Fruit fly (Drosophila melanogaster): Measurements from ENCODE around the gene Tm1.

Tm1 gene

dm6 chr3R:15305246-15305645 lies 27.2 kb downstream of the Tm1 start:
- TF ChIP-seq usp (GFP tag; optimal IDR thresholded peaks at IDR 0.05) (no peak), pan (optimal IDR thresholded peaks at IDR 0.05) (no peak), CG8478 (optimal IDR thresholded peaks at IDR 0.05) (no peak), Dll (optimal IDR thresholded peaks at IDR 0.05) (no peak), EcR (GFP tag; optimal IDR thresholded peaks at IDR 0.05) (no peak), psq (optimal IDR thresholded peaks at IDR 0.05) (no peak)

- TF ChIP-seq EcR (GFP tag; optimal IDR thresholded peaks at IDR 0.05), result no peak
- no peak for TF ChIP-seq usp (GFP tag; optimal IDR thresholded peaks at IDR 0.05)
- no peak for TF ChIP-seq CG8478 (optimal IDR thresholded peaks at IDR 0.05)
- no peak for TF ChIP-seq psq (optimal IDR thresholded peaks at IDR 0.05)
- TF ChIP-seq Dll (optimal IDR thresholded peaks at IDR 0.05), result no peak
- TF ChIP-seq pan (optimal IDR thresholded peaks at IDR 0.05), result no peak
These were observed 31.9 kb downstream of the Tm1 start, which contains the start of gene Tm2 for dm6 chr3R:15309924-15310323. Gene Tm2 (plus strand): TSS chr3R:15310193.

- TF ChIP-seq EcR (GFP tag; optimal IDR thresholded peaks at IDR 0.05) (no peak), Dll (optimal IDR thresholded peaks at IDR 0.05) (no peak), pan (optimal IDR thresholded peaks at IDR 0.05) (no peak), CG8478 (optimal IDR thresholded peaks at IDR 0.05) (no peak), psq (optimal IDR thresholded peaks at IDR 0.05) (no peak), usp (GFP tag; optimal IDR thresholded peaks at IDR 0.05) (no peak)
These were observed 32.7 kb downstream of the Tm1 start for dm6 chr3R:15310695-15311094.

dm6 chr3R:15313836-15314235 lies 35.8 kb downstream of the Tm1 start:
- TF ChIP-seq pan (optimal IDR thresholded peaks at IDR 0.05) (no peak), CG8478 (optimal IDR thresholded peaks at IDR 0.05) (no peak), Dll (optimal IDR thresholded peaks at IDR 0.05) (no peak), usp (GFP tag; optimal IDR thresholded peaks at IDR 0.05) (no peak), psq (optimal IDR thresholded peaks at IDR 0.05) (no peak)

- TF ChIP-seq EcR (GFP tag; optimal IDR thresholded peaks at IDR 0.05), result no peak
- no peak for TF ChIP-seq psq (optimal IDR thresholded peaks at IDR 0.05)
- no peak for TF ChIP-seq CG8478 (optimal IDR thresholded peaks at IDR 0.05)
- no peak for TF ChIP-seq Dll (optimal IDR thresholded peaks at IDR 0.05)
- no peak for TF ChIP-seq pan (optimal IDR thresholded peaks at IDR 0.05)
- no peak for TF ChIP-seq usp (GFP tag; optimal IDR thresholded peaks at IDR 0.05)
These were observed 38.3 kb downstream of the Tm1 start, which contains the start of gene CG14866 for dm6 chr3R:15316326-15316725. Gene CG14866 (plus strand): TSS chr3R:15316471.

- TF ChIP-seq CG8478 (optimal IDR thresholded peaks at IDR 0.05) (no peak), psq (optimal IDR thresholded peaks at IDR 0.05) (no peak), usp (GFP tag; optimal IDR thresholded peaks at IDR 0.05) (no peak), Dll (optimal IDR thresholded peaks at IDR 0.05) (no peak), pan (optimal IDR thresholded peaks at IDR 0.05) (no peak), EcR (GFP tag; optimal IDR thresholded peaks at IDR 0.05) (no peak)
These were observed 42.1 kb downstream of the Tm1 start, which contains the start of the genes CG6276 and CG44040 for dm6 chr3R:15319912-15320746. Gene CG6276 (minus strand): TSS chr3R:15320069. Gene CG44040 (plus strand): TSS chr3R:15320378.

dm6 chr3R:15320747-15321085 lies 42.7 kb downstream of the Tm1 start, which contains the start of gene ear:
Gene ear (plus strand): TSS chr3R:15320756.
- TF ChIP-seq Dll (optimal IDR thresholded peaks at IDR 0.05) (no peak), EcR (GFP tag; optimal IDR thresholded peaks at IDR 0.05) (no peak), usp (GFP tag; optimal IDR thresholded peaks at IDR 0.05) (no peak), psq (optimal IDR thresholded peaks at IDR 0.05) (no peak), CG8478 (optimal IDR thresholded peaks at IDR 0.05) (no peak)

dm6 chr3R:15328083-15328779 lies 50.2 kb downstream of the Tm1 start, which contains the start of the genes CG6236 and ea:
Gene CG6236 (minus strand): TSS chr3R:15328269.
Gene ea (plus strand): TSS chr3R:15328729.
- TF ChIP-seq pan (optimal IDR thresholded peaks at IDR 0.05) (no peak), CG8478 (optimal IDR thresholded peaks at IDR 0.05) (no peak), usp (GFP tag; optimal IDR thresholded peaks at IDR 0.05) (no peak), EcR (GFP tag; optimal IDR thresholded peaks at IDR 0.05) (no peak), psq (optimal IDR thresholded peaks at IDR 0.05) (no peak)

dm6 chr3R:15330472-15330871 lies 52.5 kb downstream of the Tm1 start, which contains the start of gene mRpL9:
Gene mRpL9 (plus strand): TSS chr3R:15330738.
- no peak for TF ChIP-seq psq (optimal IDR thresholded peaks at IDR 0.05)
- TF ChIP-seq pan (optimal IDR thresholded peaks at IDR 0.05), result no peak
- no peak for TF ChIP-seq EcR (GFP tag; optimal IDR thresholded peaks at IDR 0.05)
- TF ChIP-seq CG8478 (optimal IDR thresholded peaks at IDR 0.05), result no peak
- no peak for TF ChIP-seq usp (GFP tag; optimal IDR thresholded peaks at IDR 0.05)
- TF ChIP-seq Dll (optimal IDR thresholded peaks at IDR 0.05), result no peak

- TF ChIP-seq CG8478 (optimal IDR thresholded peaks at IDR 0.05) (no peak), usp (GFP tag; optimal IDR thresholded peaks at IDR 0.05) (no peak), Dll (optimal IDR thresholded peaks at IDR 0.05) (no peak), EcR (GFP tag; optimal IDR thresholded peaks at IDR 0.05) (no peak), psq (optimal IDR thresholded peaks at IDR 0.05) (no peak), pan (optimal IDR thresholded peaks at IDR 0.05) (no peak)
These were observed 55.0 kb downstream of the Tm1 start, which contains the start of the genes Fkbp39 and Cyfip for dm6 chr3R:15332994-15333393. Gene Fkbp39 (minus strand): TSS chr3R:15333133. Gene Cyfip (plus strand): TSS chr3R:15333266.

dm6 chr3R:15339111-15339510 lies 61.1 kb downstream of the Tm1 start:
- TF ChIP-seq EcR (GFP tag; optimal IDR thresholded peaks at IDR 0.05) (no peak), CG8478 (optimal IDR thresholded peaks at IDR 0.05) (no peak), Dll (optimal IDR thresholded peaks at IDR 0.05) (no peak), pan (optimal IDR thresholded peaks at IDR 0.05) (no peak), psq (optimal IDR thresholded peaks at IDR 0.05) (no peak), usp (GFP tag; optimal IDR thresholded peaks at IDR 0.05) (no peak)
